Worm (Caenorhabditis elegans) whole organism, early embryonic: ENCODE data around the gene Y57E12AR.1.

ENCODE experiments used
- B0310.2 ChIP-seq: sonication (generic microtip); optimal IDR thresholded peaks from 2 replicates; lab custom pipeline; 2016; ENCODE audit warnings: mild to moderate bottlenecking, missing genetic modification characterization, missing compliant biosample characterization
- F13C5.2 ChIP-seq: sonication (generic microtip); optimal IDR thresholded peaks from 2 replicates; lab custom pipeline; 2017; ENCODE audit warnings: mild to moderate bottlenecking, missing genetic modification characterization, inconsistent platforms, missing compliant biosample characterization
- ama-1 ChIP-seq: fragments of 150-350 bp; optimal IDR thresholded peaks from 2 replicates; lab custom pipeline; 2014
- ceh-36 ChIP-seq: sonication (generic microtip); optimal IDR thresholded peaks from 2 replicates; lab custom pipeline; 2016; ENCODE audit warnings: missing genetic modification characterization, inconsistent platforms, missing compliant biosample characterization
- ets-7 ChIP-seq: sonication (generic microtip); optimal IDR thresholded peaks from 2 replicates; lab custom pipeline; 2016; ENCODE audit warnings: missing genotype, missing genetic modification characterization, missing compliant biosample characterization
- hmbx-1 ChIP-seq: sonication (generic microtip); optimal IDR thresholded peaks from 2 replicates; lab custom pipeline; 2016; ENCODE audit warnings: mild to moderate bottlenecking, missing genetic modification characterization, missing compliant biosample characterization
- tbx-11 ChIP-seq: fragments of 200-800 bp; sonication (Bioruptor generic); IDR thresholded peaks from 2 replicates; pipeline ENCODE4 v1.3.6; 2022; ENCODE audit warnings: missing genetic modification characterization, missing compliant biosample characterization
- tbx-37 ChIP-seq: fragments of 200-800 bp; sonication (Bioruptor generic); conservative IDR thresholded peaks from 2 replicates; pipeline ENCODE4 v1.3.6; 2022; ENCODE audit warnings: missing genetic modification reagents, missing genetic modification characterization, missing compliant biosample characterization
- tra-4 ChIP-seq: sonication (generic microtip); optimal IDR thresholded peaks from 2 replicates; lab custom pipeline; 2017; ENCODE audit warnings: missing genetic modification characterization, missing compliant biosample characterization

DNA sequence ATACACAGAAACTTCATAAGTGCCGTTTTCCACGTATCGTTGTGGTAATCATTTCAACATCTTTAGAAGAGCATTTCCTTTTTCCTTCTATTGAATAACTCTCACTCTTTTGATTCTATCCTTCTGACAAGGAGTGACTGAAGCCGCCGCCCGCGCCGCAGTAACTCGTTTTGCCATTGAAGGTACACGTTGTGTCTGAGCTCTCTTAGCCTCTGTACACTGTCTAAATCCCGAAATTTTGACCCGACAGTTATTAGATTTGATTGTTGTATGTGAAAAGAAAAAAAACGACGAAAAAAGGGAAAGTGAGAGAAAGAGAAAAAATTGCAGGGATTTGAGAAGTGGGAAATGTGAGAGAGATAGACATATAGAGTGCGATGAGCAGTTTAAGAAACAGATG lies 46.1 kb upstream of the Y57E12AR.1 start:
- TF ChIP-seq hmbx-1 (tag; lab: Kevin White, UChicago) (no peak), F13C5.2 (tag; lab: Kevin White, UChicago) (no peak), ama-1 (lab: Kevin White, UChicago) (no peak), ets-7 (tag; lab: Kevin White, UChicago) (no peak), B0310.2 (tag; lab: Kevin White, UChicago) (no peak), tbx-37 (GFP tag; lab: Robert Waterston, UW) (no peak), ceh-36 (tag; lab: Kevin White, UChicago) (no peak), tra-4 (no peak), tbx-11 (GFP tag; lab: Robert Waterston, UW) (no peak)
